Fruit fly (Drosophila melanogaster) whole organism, embryonic: Measurements from ENCODE around the gene CCT3.

Experiments
- CG10267 ChIP-seq: fragments of 200-800 bp; sonication (Bioruptor generic); optimal IDR thresholded peaks from 2 replicates; lab custom pipeline; 2018; ENCODE audit warnings: missing biosample characterization, mild to moderate bottlenecking, missing genetic modification characterization, moderate library complexity
- CG10959 ChIP-seq: fragments of 200-800 bp; sonication (Bioruptor generic); IDR thresholded peaks from 2 replicates; pipeline ENCODE4 v1.3.6; 2022; ENCODE audit warnings: missing biosample characterization, missing genetic modification characterization
- CG11504 ChIP-seq: fragments of 200-800 bp; sonication (Bioruptor generic); optimal IDR thresholded peaks from 3 replicates; lab custom pipeline; 2019; ENCODE audit warnings: missing biosample characterization, mild to moderate bottlenecking, missing genetic modification characterization, moderate library complexity
- CG12391 ChIP-seq: fragments of 200-800 bp; sonication (Bioruptor generic); optimal IDR thresholded peaks from 3 replicates; lab custom pipeline; 2018; ENCODE audit warnings: missing biosample characterization, mild to moderate bottlenecking, missing genetic modification characterization, moderate library complexity
- CG13287 ChIP-seq: fragments of 200-800 bp; sonication (Bioruptor generic); IDR thresholded peaks from 2 replicates; pipeline ENCODE4 v1.3.6; 2022; ENCODE audit warnings: missing biosample characterization, missing genetic modification characterization; ENCODE audit not compliant: partially characterized antibody
- CG15073 ChIP-seq: fragments of 200-800 bp; sonication (Bioruptor generic); optimal IDR thresholded peaks from 2 replicates; lab custom pipeline; 2016; ENCODE audit warnings: missing biosample characterization, missing genetic modification characterization
- CG16863 ChIP-seq: fragments of 200-800 bp; sonication (Bioruptor generic); optimal IDR thresholded peaks from 3 replicates; lab custom pipeline; 2016; ENCODE audit warnings: missing biosample characterization, missing genetic modification characterization
- CG17361 ChIP-seq: fragments of 200-800 bp; sonication (Bioruptor generic); IDR thresholded peaks from 3 replicates; pipeline ENCODE4 v1.3.6; 2022; ENCODE audit warnings: missing biosample characterization, missing genetic modification characterization
- CG18262 ChIP-seq: fragments of 200-800 bp; optimal IDR thresholded peaks from 3 replicates; lab custom pipeline; 2019; ENCODE audit warnings: missing biosample characterization, mild to moderate bottlenecking, missing genetic modification characterization, moderate library complexity
- CG18764 ChIP-seq: fragments of 200-800 bp; sonication (Bioruptor generic); optimal IDR thresholded peaks from 3 replicates; lab custom pipeline; 2016; ENCODE audit warnings: missing biosample characterization, missing genetic modification characterization
- CG31365 ChIP-seq: fragments of 200-800 bp; sonication (Bioruptor generic); optimal IDR thresholded peaks from 2 replicates; lab custom pipeline; 2018; ENCODE audit warnings: missing biosample characterization, mild to moderate bottlenecking, missing genetic modification characterization
- CG33557 ChIP-seq: fragments of 200-800 bp; sonication (Bioruptor generic); optimal IDR thresholded peaks from 2 replicates; lab custom pipeline; 2019; ENCODE audit warnings: missing biosample characterization, mild to moderate bottlenecking, missing genetic modification characterization, moderate library complexity
- CG3838 ChIP-seq: fragments of 200-800 bp; sonication (Bioruptor generic); optimal IDR thresholded peaks from 3 replicates; lab custom pipeline; 2016; ENCODE audit warnings: missing biosample characterization, missing genetic modification characterization
- CG4404 ChIP-seq: fragments of 200-800 bp; sonication (Bioruptor generic); IDR thresholded peaks from 2 replicates; pipeline ENCODE4 v1.3.6; 2022; ENCODE audit warnings: missing biosample characterization, missing genetic modification characterization
- CG6654 ChIP-seq: fragments of 200-800 bp; sonication (Bioruptor generic); optimal IDR thresholded peaks from 2 replicates; lab custom pipeline; 2017; ENCODE audit warnings: missing biosample characterization, mild to moderate bottlenecking, missing genetic modification characterization
- CG7556 ChIP-seq: fragments of 200-800 bp; sonication (Bioruptor generic); optimal IDR thresholded peaks from 2 replicates; lab custom pipeline; 2017; ENCODE audit warnings: missing biosample characterization, mild to moderate bottlenecking, missing genetic modification characterization
- CG9437 ChIP-seq: fragments of 200-800 bp; sonication (Bioruptor generic); optimal IDR thresholded peaks from 2 replicates; lab custom pipeline; 2018; ENCODE audit warnings: missing biosample characterization, mild to moderate bottlenecking, missing genetic modification characterization
- CG9727 ChIP-seq: fragments of 200-800 bp; sonication (Bioruptor generic); optimal IDR thresholded peaks from 3 replicates; lab custom pipeline; 2017; ENCODE audit warnings: missing biosample characterization, mild to moderate bottlenecking, missing genetic modification characterization
- CoRest ChIP-seq: fragments of 200-800 bp; sonication (Bioruptor generic); optimal IDR thresholded peaks from 3 replicates; lab custom pipeline; 2018; ENCODE audit warnings: missing biosample characterization, mild to moderate bottlenecking, missing genetic modification characterization, moderate library complexity
- CrebB ChIP-seq: fragments of 200-800 bp; sonication (Bioruptor generic); optimal IDR thresholded peaks from 3 replicates; lab custom pipeline; 2018; ENCODE audit warnings: missing biosample characterization, mild to moderate bottlenecking, missing genetic modification characterization
- D ChIP-seq, 2 experiments: fragments of 200-800 bp in 1 of 2; fragments of >200 bp in 1 of 2; sonication (Bioruptor generic) in 1 of 2; optimal IDR thresholded peaks; 2 replicates in 1 of 2; 3 replicates in 1 of 2; lab custom pipeline; 2017; ENCODE audit warnings: mild to moderate bottlenecking in 1 of 2, missing biosample characterization in 1 of 2, missing genetic modification characterization in 1 of 2, missing genetic modification reagents in 1 of 2
- D19B ChIP-seq: fragments of 200-800 bp; sonication (Bioruptor generic); optimal IDR thresholded peaks from 2 replicates; lab custom pipeline; 2017; ENCODE audit warnings: missing biosample characterization, mild to moderate bottlenecking, missing genetic modification characterization
- HLH54F ChIP-seq: fragments of 200-800 bp; sonication (Bioruptor generic); optimal IDR thresholded peaks from 3 replicates; lab custom pipeline; 2016; ENCODE audit warnings: missing biosample characterization, missing genetic modification characterization
- Hsf ChIP-seq: fragments of 200-800 bp; sonication (Bioruptor generic); optimal IDR thresholded peaks from 3 replicates; lab custom pipeline; 2016; ENCODE audit warnings: missing biosample characterization, missing genetic modification characterization
- Max ChIP-seq: fragments of 200-800 bp; sonication (Bioruptor generic); optimal IDR thresholded peaks from 2 replicates; lab custom pipeline; 2016; ENCODE audit warnings: missing biosample characterization, mild to moderate bottlenecking, missing genetic modification characterization
- Rx ChIP-seq: fragments of 200-800 bp; sonication (Bioruptor generic); IDR thresholded peaks from 2 replicates; pipeline ENCODE4 v1.3.6; 2022; ENCODE audit warnings: missing biosample characterization, missing genetic modification characterization
- Side ChIP-seq: fragments of 200-800 bp; sonication (Bioruptor generic); optimal IDR thresholded peaks from 2 replicates; lab custom pipeline; 2016; ENCODE audit warnings: missing biosample characterization, missing genetic modification characterization
- Xrp1 ChIP-seq: fragments of 200-800 bp; sonication (Bioruptor generic); IDR thresholded peaks from 2 replicates; pipeline ENCODE4 v1.3.6; 2022; ENCODE audit warnings: missing biosample characterization, missing genetic modification characterization
- abd-A ChIP-seq: fragments of 200-800 bp; sonication (Bioruptor generic); optimal IDR thresholded peaks from 3 replicates; lab custom pipeline; 2019; ENCODE audit warnings: missing biosample characterization, mild to moderate bottlenecking, missing genetic modification characterization, moderate library complexity
- ac ChIP-seq: fragments of 200-800 bp; sonication (Bioruptor generic); optimal IDR thresholded peaks from 3 replicates; lab custom pipeline; 2017; ENCODE audit warnings: missing biosample characterization, mild to moderate bottlenecking, missing genetic modification characterization
- az2 ChIP-seq: fragments of 200-800 bp; sonication (Bioruptor generic); optimal IDR thresholded peaks from 3 replicates; lab custom pipeline; 2016; ENCODE audit warnings: missing biosample characterization, missing genetic modification characterization
- chif ChIP-seq, 2 experiments: fragments of 200-800 bp; sonication (Bioruptor generic); optimal IDR thresholded peaks; 3 replicates each; lab custom pipeline; 2016; ENCODE audit warnings: missing biosample characterization in 2 of 2, missing genetic modification characterization in 2 of 2
- da ChIP-seq: fragments of 200-800 bp; sonication (Bioruptor generic); optimal IDR thresholded peaks from 2 replicates; lab custom pipeline; 2016; ENCODE audit warnings: missing biosample characterization, missing genetic modification characterization
- disco-r ChIP-seq: fragments of 200-800 bp; sonication (Bioruptor generic); optimal IDR thresholded peaks from 2 replicates; lab custom pipeline; 2016; ENCODE audit warnings: missing biosample characterization, missing genetic modification characterization
- eve ChIP-seq, 2 experiments: fragments of >200 bp; optimal IDR thresholded peaks; 2 replicates each; lab custom pipeline; 2017; ENCODE audit warnings: missing biosample characterization in 2 of 2, missing genetic modification characterization in 2 of 2
- fd102C ChIP-seq: fragments of 200-800 bp; sonication (Bioruptor generic); optimal IDR thresholded peaks from 2 replicates; lab custom pipeline; 2018; ENCODE audit warnings: missing biosample characterization, mild to moderate bottlenecking, missing genetic modification characterization, moderate library complexity
- fd96Cb ChIP-seq: fragments of 200-800 bp; sonication (Bioruptor generic); optimal IDR thresholded peaks from 2 replicates; lab custom pipeline; 2018; ENCODE audit warnings: missing biosample characterization, mild to moderate bottlenecking, missing genetic modification characterization, moderate library complexity
- grau ChIP-seq: fragments of 200-800 bp; optimal IDR thresholded peaks from 3 replicates; lab custom pipeline; 2019; ENCODE audit warnings: missing biosample characterization, mild to moderate bottlenecking, missing genetic modification characterization, moderate library complexity
- grn ChIP-seq: fragments of 200-800 bp; sonication (Bioruptor generic); optimal IDR thresholded peaks from 3 replicates; lab custom pipeline; 2017; ENCODE audit warnings: missing biosample characterization, missing genetic modification characterization
- hb ChIP-seq: fragments of 200-800 bp; sonication (Bioruptor generic); IDR thresholded peaks from 3 replicates; pipeline ENCODE4 v1.3.6; 2022; ENCODE audit warnings: missing biosample characterization, missing genetic modification characterization; ENCODE audit not compliant: partially characterized antibody
- her ChIP-seq: fragments of 200-800 bp; sonication (Bioruptor generic); optimal IDR thresholded peaks from 2 replicates; lab custom pipeline; 2016; ENCODE audit warnings: missing biosample characterization, missing genetic modification characterization
- kay ChIP-seq: fragments of 200-800 bp; sonication (Bioruptor generic); optimal IDR thresholded peaks from 2 replicates; lab custom pipeline; 2016; ENCODE audit warnings: missing biosample characterization, missing genetic modification characterization
- nom ChIP-seq: fragments of 200-800 bp; sonication (Bioruptor generic); optimal IDR thresholded peaks from 2 replicates; lab custom pipeline; 2017; ENCODE audit warnings: missing biosample characterization, missing genetic modification characterization, mild to moderate bottlenecking, moderate library complexity, missing genetic modification reagents
- phol ChIP-seq: fragments of 200-800 bp; sonication (Bioruptor generic); optimal IDR thresholded peaks from 3 replicates; lab custom pipeline; 2018; ENCODE audit warnings: missing biosample characterization, mild to moderate bottlenecking, missing genetic modification characterization, moderate library complexity
- prd ChIP-seq, 3 experiments: fragments of >200 bp in 2 of 3; fragments of 200-800 bp in 1 of 3; sonication (Bioruptor generic) in 1 of 3; optimal IDR thresholded peaks in 2 of 3; IDR thresholded peaks in 1 of 3; 2 replicates in 2 of 3; 3 replicates in 1 of 3; pipeline versions ENCODE4 v1.3.6 to Lab custom; 2017 to 2022; ENCODE audit warnings: missing biosample characterization in 1 of 3, missing genetic modification characterization in 1 of 3
- pum ChIP-seq: fragments of 200-800 bp; sonication (Bioruptor generic); optimal IDR thresholded peaks from 2 replicates; lab custom pipeline; 2016; ENCODE audit warnings: missing biosample characterization, missing genetic modification characterization
- sc ChIP-seq, 3 experiments: fragments of >200 bp in 2 of 3; fragments of 200-800 bp in 1 of 3; sonication (Bioruptor generic) in 1 of 3; optimal IDR thresholded peaks; 2 replicates in 2 of 3; 3 replicates in 1 of 3; lab custom pipeline; 2017; ENCODE audit warnings: mild to moderate bottlenecking in 1 of 3, missing biosample characterization in 1 of 3, missing genetic modification characterization in 1 of 3, missing genetic modification reagents in 1 of 3
- trem ChIP-seq: fragments of 200-800 bp; optimal IDR thresholded peaks from 3 replicates; lab custom pipeline; 2019; ENCODE audit warnings: missing biosample characterization, mild to moderate bottlenecking, missing genetic modification characterization, moderate library complexity
- zen ChIP-seq: fragments of 200-800 bp; sonication (Bioruptor generic); optimal IDR thresholded peaks from 3 replicates; lab custom pipeline; 2018; ENCODE audit warnings: missing biosample characterization, mild to moderate bottlenecking, missing genetic modification characterization, moderate library complexity

CCT3 gene

dm6 chr3R:16630564-16630963, 16.8 kb upstream of the CCT3 start (continued):
- TF ChIP-seq CG16863 (GFP tag; lab: Kevin White, UChicago) (peak; percentile 5), prd (optimal IDR thresholded peaks at IDR 0.05; lab: Kevin White, UChicago) (no peak), prd (GFP tag; IDR thresholded peaks at IDR 0.05; lab: Robert Waterston, UW) (peak; percentile 54; the same call in 2 of the 3 replicates), pum (GFP tag; lab: Kevin White, UChicago) (peak; percentile 22), trem (peak; percentile 17), her (GFP tag; lab: Kevin White, UChicago) (no peak), fd102C (GFP tag; lab: Kevin White, UChicago) (peak; percentile 59), CG12391 (tag; lab: Kevin White, UChicago) (peak; percentile 39), ac (GFP tag; lab: Kevin White, UChicago) (peak; percentile 27), CG9727 (GFP tag; lab: Kevin White, UChicago) (peak; percentile 49), CG10959 (GFP tag; lab: Robert Waterston, UW) (0 out of 2 replicates have a peak, but pooled peaks have one; percentile 19), Hsf (GFP tag; lab: Kevin White, UChicago) (peak; percentile 21), fd96Cb (tag; lab: Kevin White, UChicago) (peak; percentile 1), CG18764 (GFP tag; lab: Kevin White, UChicago) (no peak), kay (peak; percentile 22), abd-A (tag; lab: Kevin White, UChicago) (no peak), CG9437 (GFP tag; lab: Kevin White, UChicago) (no peak), hb (no peak), CG13287 (GFP tag; lab: Robert Waterston, UW) (no peak), Xrp1 (GFP tag; lab: Robert Waterston, UW) (peak; percentile 59; the same call in 1 of the 2 replicates), CG6654 (GFP tag; lab: Kevin White, UChicago) (no peak), disco-r (no peak), CG7556 (GFP tag; lab: Kevin White, UChicago) (peak; percentile 47), chif (GFP tag; optimal IDR thresholded peaks at IDR 0.05; lab: Kevin White, UChicago) (peak in 1 of 2 experiments; percentile 28), da (GFP tag; lab: Kevin White, UChicago) (no peak), eve (GFP tag; optimal IDR thresholded peaks at IDR 0.05; lab: Kevin White, UChicago) (peak in 1 of 2 experiments; percentile 34), grau (tag; lab: Kevin White, UChicago) (peak; percentile 17), CG10267 (tag; lab: Kevin White, UChicago) (peak; percentile 53), az2 (no peak), grn (GFP tag; lab: Kevin White, UChicago) (peak; percentile 33), D19B (GFP tag; lab: Kevin White, UChicago) (no peak), CG33557 (GFP tag; lab: Kevin White, UChicago) (peak; percentile 54), Rx (GFP tag; lab: Robert Waterston, UW) (no peak), HLH54F (GFP tag; lab: Kevin White, UChicago) (peak; percentile 3), sc (optimal IDR thresholded peaks at IDR 0.05; lab: Kevin White, UChicago) (no peak), sc (GFP tag; optimal IDR thresholded peaks at IDR 0.05; lab: Kevin White, UChicago) (no peak), D (optimal IDR thresholded peaks at IDR 0.05; lab: Kevin White, UChicago) (no peak), D (GFP tag; optimal IDR thresholded peaks at IDR 0.05; lab: Kevin White, UChicago) (peak; percentile 42), Max (GFP tag; lab: Kevin White, UChicago) (peak; percentile 11), CG31365 (no peak), CG4404 (peak; percentile 61), CG18262 (tag; lab: Kevin White, UChicago) (peak; percentile 60), CoRest (tag; lab: Kevin White, UChicago) (peak; percentile 23), Side (GFP tag; lab: Kevin White, UChicago) (peak; percentile 7), CrebB (tag; lab: Kevin White, UChicago) (no peak), CG11504 (tag; lab: Kevin White, UChicago) (no peak), nom (no peak), CG3838 (no peak), CG17361 (GFP tag; lab: Robert Waterston, UW) (peak; percentile 41; the same call in 1 of the 3 replicates), zen (tag; lab: Kevin White, UChicago) (peak; percentile 80), CG15073 (GFP tag; lab: Kevin White, UChicago) (no peak), phol (peak; percentile 28)
